Worm (Caenorhabditis elegans) whole organism, mixed stage, embryonic: ENCODE data around the gene F29A7.6.

Experiments
- M03D4.4 ChIP-seq: sonication (generic microtip); optimal IDR thresholded peaks from 2 replicates; lab custom pipeline; 2017; ENCODE audit warnings: mild to moderate bottlenecking, missing genetic modification characterization, missing compliant biosample characterization
- mab-5 ChIP-seq: fragments of 150-350 bp; optimal IDR thresholded peaks from 2 replicates; lab custom pipeline; 2014; ENCODE audit warnings: missing biosample characterization, missing genetic modification characterization
- nhr-237 ChIP-seq: fragments of 150-350 bp; optimal IDR thresholded peaks from 2 replicates; lab custom pipeline; 2014; ENCODE audit warnings: missing biosample characterization, missing genetic modification characterization
- nhr-76 ChIP-seq: sonication (generic microtip); optimal IDR thresholded peaks from 2 replicates; lab custom pipeline; 2017; ENCODE audit warnings: missing biosample characterization, missing genetic modification characterization
- unc-39 ChIP-seq: fragments of 150-350 bp; optimal IDR thresholded peaks from 2 replicates; lab custom pipeline; 2014; ENCODE audit warnings: missing biosample characterization, missing genetic modification characterization

- TF ChIP-seq nhr-237 (tag; lab: Kevin White, UChicago): no peak
- no peak for TF ChIP-seq M03D4.4 (tag; lab: Kevin White, UChicago)
- no peak for TF ChIP-seq mab-5 (tag; lab: Kevin White, UChicago)
- TF ChIP-seq nhr-76 (tag; lab: Kevin White, UChicago): no peak
- TF ChIP-seq unc-39 (tag; lab: Kevin White, UChicago): no peak
Observed at ce11 chrII:2719212-2719611, 33.2 kb downstream of the F29A7.6 start.
